Fruit fly (Drosophila melanogaster) whole organism, prepupa: ENCODE results near the gene CG7362.

Source experiments
- Blimp-1 ChIP-seq: fragments of 200-800 bp; sonication (Bioruptor generic); optimal IDR thresholded peaks from 3 replicates; lab custom pipeline; 2017; ENCODE audit warnings: missing biosample characterization, missing genetic modification characterization, mild to moderate bottlenecking, moderate library complexity, missing genetic modification reagents
- CG11294 ChIP-seq: fragments of 200-800 bp; sonication (Bioruptor generic); IDR thresholded peaks from 2 replicates; pipeline ENCODE4 v1.3.6; 2022; ENCODE audit warnings: missing biosample characterization, missing genetic modification characterization
- CG11902 ChIP-seq: fragments of 200-800 bp; sonication (Bioruptor generic); optimal IDR thresholded peaks from 3 replicates; lab custom pipeline; 2016; ENCODE audit warnings: missing biosample characterization, missing genetic modification characterization
- CG15336 ChIP-seq: fragments of 200-800 bp; sonication (Bioruptor generic); IDR thresholded peaks from 2 replicates; pipeline ENCODE4 v1.3.6; 2022; ENCODE audit warnings: missing biosample characterization, missing genetic modification characterization
- CG1621 ChIP-seq: fragments of 200-800 bp; sonication (Bioruptor generic); optimal IDR thresholded peaks from 3 replicates; lab custom pipeline; 2018; ENCODE audit warnings: missing biosample characterization, mild to moderate bottlenecking, missing genetic modification characterization
- CG31627 ChIP-seq: fragments of 200-800 bp; sonication (Bioruptor generic); optimal IDR thresholded peaks from 3 replicates; lab custom pipeline; 2016; ENCODE audit warnings: missing biosample characterization, missing genetic modification characterization
- CG32006 ChIP-seq: fragments of 200-800 bp; sonication (Bioruptor generic); optimal IDR thresholded peaks from 3 replicates; lab custom pipeline; 2017; ENCODE audit warnings: missing biosample characterization, mild to moderate bottlenecking, missing genetic modification characterization
- CG34406 ChIP-seq: fragments of 200-800 bp; sonication (Bioruptor generic); optimal IDR thresholded peaks from 3 replicates; lab custom pipeline; 2016; ENCODE audit warnings: missing biosample characterization, missing genetic modification characterization
- CG4318 ChIP-seq: fragments of 200-800 bp; sonication (Bioruptor generic); optimal IDR thresholded peaks from 3 replicates; lab custom pipeline; 2017; ENCODE audit warnings: missing biosample characterization, mild to moderate bottlenecking, missing genetic modification characterization
- CG6163 ChIP-seq: fragments of 200-800 bp; sonication (Bioruptor generic); IDR thresholded peaks from 3 replicates; pipeline ENCODE4 v1.3.6; 2022; ENCODE audit warnings: missing biosample characterization, missing genetic modification characterization
- CG6276 ChIP-seq: fragments of 200-800 bp; sonication (Bioruptor generic); optimal IDR thresholded peaks from 2 replicates; lab custom pipeline; 2017; ENCODE audit warnings: missing biosample characterization, mild to moderate bottlenecking, missing genetic modification characterization
- CG6792 ChIP-seq: fragments of 200-800 bp; sonication (Bioruptor generic); optimal IDR thresholded peaks from 3 replicates; lab custom pipeline; 2016; ENCODE audit warnings: missing biosample characterization, missing genetic modification characterization
- CG6808 ChIP-seq: fragments of 200-800 bp; sonication (Bioruptor generic); optimal IDR thresholded peaks from 3 replicates; lab custom pipeline; 2017; ENCODE audit warnings: missing biosample characterization, missing genetic modification characterization, mild to moderate bottlenecking, moderate library complexity, missing genetic modification reagents
- CG7368 ChIP-seq: fragments of 200-800 bp; sonication (Bioruptor generic); optimal IDR thresholded peaks from 3 replicates; lab custom pipeline; 2016; ENCODE audit warnings: missing biosample characterization, missing genetic modification characterization
- CG8119 ChIP-seq: fragments of 200-800 bp; sonication (Bioruptor generic); IDR thresholded peaks from 3 replicates; pipeline ENCODE4 v1.3.6; 2022; ENCODE audit warnings: missing biosample characterization, missing genetic modification characterization
- CG8319 ChIP-seq: fragments of 200-800 bp; sonication (Bioruptor generic); optimal IDR thresholded peaks from 3 replicates; lab custom pipeline; 2016; ENCODE audit warnings: missing biosample characterization, missing genetic modification characterization
- CG8632 ChIP-seq: fragments of 200-800 bp; sonication (Bioruptor generic); optimal IDR thresholded peaks from 3 replicates; lab custom pipeline; 2016; ENCODE audit warnings: missing biosample characterization, missing genetic modification characterization
- Eip75B ChIP-seq: fragments of 200-800 bp; sonication (Bioruptor generic); optimal IDR thresholded peaks from 3 replicates; lab custom pipeline; 2016; ENCODE audit warnings: missing biosample characterization, missing genetic modification characterization
- Ets21C ChIP-seq: fragments of 200-800 bp; sonication (Bioruptor generic); optimal IDR thresholded peaks from 3 replicates; lab custom pipeline; 2016; ENCODE audit warnings: missing biosample characterization, missing genetic modification characterization
- Ets96B ChIP-seq: fragments of 200-800 bp; optimal IDR thresholded peaks from 2 replicates; lab custom pipeline; 2019; ENCODE audit warnings: missing biosample characterization, mild to moderate bottlenecking, missing genetic modification characterization, moderate library complexity
- Hr38 ChIP-seq: sonication (Bioruptor generic); optimal IDR thresholded peaks from 2 replicates; lab custom pipeline; 2016; ENCODE audit warnings: missing biosample characterization, missing genetic modification characterization
- Hr39 ChIP-seq: fragments of 200-800 bp; sonication (Bioruptor generic); optimal IDR thresholded peaks from 2 replicates; lab custom pipeline; 2016; ENCODE audit warnings: missing biosample characterization, missing genetic modification characterization
- Hr4 ChIP-seq: fragments of 200-800 bp; sonication (Bioruptor generic); optimal IDR thresholded peaks from 3 replicates; lab custom pipeline; 2016; ENCODE audit warnings: missing biosample characterization, missing genetic modification characterization
- Lpt ChIP-seq: fragments of 200-800 bp; sonication (Bioruptor generic); optimal IDR thresholded peaks from 3 replicates; lab custom pipeline; 2016; ENCODE audit warnings: missing biosample characterization, missing genetic modification characterization
- OdsH ChIP-seq: fragments of 200-800 bp; sonication (Bioruptor generic); optimal IDR thresholded peaks from 3 replicates; lab custom pipeline; 2016; ENCODE audit warnings: missing biosample characterization, missing genetic modification characterization
- Smox ChIP-seq: fragments of 200-800 bp; sonication (Bioruptor generic); optimal IDR thresholded peaks from 3 replicates; lab custom pipeline; 2016; ENCODE audit warnings: missing biosample characterization, missing genetic modification characterization
- Sox102F ChIP-seq: fragments of 200-800 bp; sonication (Bioruptor generic); optimal IDR thresholded peaks from 2 replicates; lab custom pipeline; 2016; ENCODE audit warnings: missing biosample characterization, mild to moderate bottlenecking, missing genetic modification characterization
- Sox15 ChIP-seq: fragments of 200-800 bp; sonication (Bioruptor generic); optimal IDR thresholded peaks from 3 replicates; lab custom pipeline; 2016; ENCODE audit warnings: missing biosample characterization, missing genetic modification characterization
- achi ChIP-seq: fragments of 200-800 bp; sonication (Bioruptor generic); optimal IDR thresholded peaks from 3 replicates; lab custom pipeline; 2016; ENCODE audit warnings: missing biosample characterization, missing genetic modification characterization
- acj6 ChIP-seq: fragments of 200-800 bp; sonication (Bioruptor generic); optimal IDR thresholded peaks from 3 replicates; lab custom pipeline; 2016; ENCODE audit warnings: missing biosample characterization, missing genetic modification characterization
- dac ChIP-seq: fragments of 200-800 bp; sonication (Bioruptor generic); optimal IDR thresholded peaks from 2 replicates; lab custom pipeline; 2017; ENCODE audit warnings: missing biosample characterization, mild to moderate bottlenecking, missing genetic modification characterization
- dsx ChIP-seq: fragments of 200-800 bp; optimal IDR thresholded peaks from 3 replicates; lab custom pipeline; 2019; ENCODE audit warnings: missing biosample characterization, mild to moderate bottlenecking, missing genetic modification characterization, moderate library complexity; ENCODE audit not compliant: poor library complexity, severe bottlenecking
- esn ChIP-seq: fragments of 200-800 bp; sonication (Bioruptor generic); optimal IDR thresholded peaks from 2 replicates; lab custom pipeline; 2016; ENCODE audit warnings: missing biosample characterization, mild to moderate bottlenecking, missing genetic modification characterization, moderate library complexity
- fd59A ChIP-seq: fragments of 200-800 bp; sonication (Bioruptor generic); optimal IDR thresholded peaks from 2 replicates; lab custom pipeline; 2017; ENCODE audit warnings: missing biosample characterization, mild to moderate bottlenecking, missing genetic modification characterization, missing genetic modification reagents
- fd85E ChIP-seq: fragments of 200-800 bp; sonication (Bioruptor generic); optimal IDR thresholded peaks from 3 replicates; lab custom pipeline; 2016; ENCODE audit warnings: missing biosample characterization, missing genetic modification characterization
- fkh ChIP-seq: fragments of 200-800 bp; sonication (Bioruptor generic); optimal IDR thresholded peaks from 3 replicates; lab custom pipeline; 2017; ENCODE audit warnings: missing biosample characterization, mild to moderate bottlenecking, missing genetic modification characterization, moderate library complexity
- lz ChIP-seq: fragments of 200-800 bp; sonication (Bioruptor generic); optimal IDR thresholded peaks from 3 replicates; lab custom pipeline; 2016; ENCODE audit warnings: missing biosample characterization, missing genetic modification characterization
- net ChIP-seq: fragments of 200-800 bp; sonication (Bioruptor generic); optimal IDR thresholded peaks from 3 replicates; lab custom pipeline; 2016; ENCODE audit warnings: missing biosample characterization, missing genetic modification characterization
- spab ChIP-seq: fragments of 200-800 bp; sonication (Bioruptor generic); optimal IDR thresholded peaks from 2 replicates; lab custom pipeline; 2017; ENCODE audit warnings: missing biosample characterization, mild to moderate bottlenecking, missing genetic modification characterization, missing genetic modification reagents
- vri ChIP-seq: fragments of 200-800 bp; sonication (Bioruptor generic); optimal IDR thresholded peaks from 3 replicates; lab custom pipeline; 2016; ENCODE audit warnings: missing biosample characterization, mild to moderate bottlenecking, missing genetic modification characterization

The CG7362 gene

dm6 chr3R:14737894-14738860 is 16.1 kb downstream of the CG7362 start (continued):
- peak; percentile 99 for TF ChIP-seq Hr4 (GFP tag; lab: Kevin White, UChicago)
- peak; percentile 75 for TF ChIP-seq fkh (GFP tag; lab: Kevin White, UChicago)
- peak; percentile 98 for TF ChIP-seq lz
- peak; percentile 93 for TF ChIP-seq CG1621 (tag; lab: Kevin White, UChicago)
- peak; percentile 98 for TF ChIP-seq CG34406 (GFP tag; lab: Kevin White, UChicago)
- peak; percentile 94 for TF ChIP-seq fd59A (GFP tag; lab: Kevin White, UChicago)
- TF ChIP-seq OdsH (GFP tag; lab: Kevin White, UChicago), result peak; percentile 99
- peak; percentile 78 for TF ChIP-seq dsx (GFP tag; lab: Kevin White, UChicago)
- TF ChIP-seq dac (GFP tag; lab: Kevin White, UChicago), result peak; percentile 93
- TF ChIP-seq acj6, result peak; percentile 98
- peak; percentile 97 for TF ChIP-seq CG8632
- peak; percentile 97 for TF ChIP-seq achi (GFP tag; lab: Kevin White, UChicago)
- TF ChIP-seq CG6792 (GFP tag; lab: Kevin White, UChicago), result peak; percentile 98
- peak; percentile 97 for TF ChIP-seq net (GFP tag; lab: Kevin White, UChicago)
- peak; percentile 99 for TF ChIP-seq CG31627
- TF ChIP-seq Blimp-1 (GFP tag; lab: Kevin White, UChicago), result peak; percentile 91
- peak; percentile 94 for TF ChIP-seq CG8319 (GFP tag; lab: Kevin White, UChicago)
- peak; percentile 98 for TF ChIP-seq Sox102F (GFP tag; lab: Kevin White, UChicago)
- TF ChIP-seq CG6163 (GFP tag; lab: Robert Waterston, UW), result peak; percentile 99
- TF ChIP-seq esn (GFP tag; lab: Kevin White, UChicago), result peak; percentile 99
- TF ChIP-seq Sox15 (GFP tag; lab: Kevin White, UChicago), result peak; percentile 97
- TF ChIP-seq Ets21C (GFP tag; lab: Kevin White, UChicago), result peak; percentile 97
- peak; percentile 94 for TF ChIP-seq CG6276 (GFP tag; lab: Kevin White, UChicago)
- peak; percentile 90 for TF ChIP-seq fd85E
- TF ChIP-seq CG7368, result peak; percentile 96
- peak; percentile 98 for TF ChIP-seq Smox (GFP tag; lab: Kevin White, UChicago)
- peak; percentile 97 for TF ChIP-seq CG11902 (GFP tag; lab: Kevin White, UChicago)
- peak; percentile 79 for TF ChIP-seq Hr38
- TF ChIP-seq CG8119 (GFP tag; lab: Robert Waterston, UW), result peak; percentile 98
- TF ChIP-seq Eip75B, result peak; percentile 98
- peak; percentile 99 for TF ChIP-seq Hr39 (GFP tag; lab: Kevin White, UChicago)

dm6 chr3R:14736674-14737073 is 17.6 kb downstream of the CG7362 start:
- TF ChIP-seq fd59A (GFP tag; lab: Kevin White, UChicago), result no peak
- peak; percentile 38 for TF ChIP-seq vri (GFP tag; lab: Kevin White, UChicago)

- TF ChIP-seq CG11902 (GFP tag; lab: Kevin White, UChicago), result no peak
- TF ChIP-seq vri (GFP tag; lab: Kevin White, UChicago), result peak; percentile 18
- TF ChIP-seq, all 60 proteins: peak for 1
Measured at dm6 chr3R:14736001-14736400, 18.3 kb downstream of the CG7362 start.

dm6 chr3R:14734623-14735392 is 19.5 kb downstream of the CG7362 start:
- TF ChIP-seq CG11294 (GFP tag; lab: Robert Waterston, UW) (peak; percentile 20; the same call in 1 of the 2 replicates), CG6276 (GFP tag; lab: Kevin White, UChicago) (no peak), CG8632 (peak; percentile 3), CG8119 (GFP tag; lab: Robert Waterston, UW) (no peak; the same call in 2 of the 3 replicates), lz (no peak), CG6163 (GFP tag; lab: Robert Waterston, UW) (peak; percentile 51; the same call in 2 of the 3 replicates), CG6808 (GFP tag; lab: Kevin White, UChicago) (peak; percentile 0), net (GFP tag; lab: Kevin White, UChicago) (no peak), CG4318 (GFP tag; lab: Kevin White, UChicago) (peak; percentile 1), Lpt (peak; percentile 1), dac (GFP tag; lab: Kevin White, UChicago) (no peak), CG8319 (GFP tag; lab: Kevin White, UChicago) (no peak), acj6 (peak; percentile 21), CG32006 (GFP tag; lab: Kevin White, UChicago) (peak; percentile 34), Ets96B (tag; lab: Kevin White, UChicago) (peak; percentile 40), CG15336 (0 out of 2 replicates have a peak, but pooled peaks have one; percentile 29), Sox102F (GFP tag; lab: Kevin White, UChicago) (no peak), spab (peak; percentile 13), dsx (GFP tag; lab: Kevin White, UChicago) (no peak), achi (GFP tag; lab: Kevin White, UChicago) (peak; percentile 10)
